Worm (Caenorhabditis elegans): Measurements from ENCODE around the gene srx-17.

DNA sequence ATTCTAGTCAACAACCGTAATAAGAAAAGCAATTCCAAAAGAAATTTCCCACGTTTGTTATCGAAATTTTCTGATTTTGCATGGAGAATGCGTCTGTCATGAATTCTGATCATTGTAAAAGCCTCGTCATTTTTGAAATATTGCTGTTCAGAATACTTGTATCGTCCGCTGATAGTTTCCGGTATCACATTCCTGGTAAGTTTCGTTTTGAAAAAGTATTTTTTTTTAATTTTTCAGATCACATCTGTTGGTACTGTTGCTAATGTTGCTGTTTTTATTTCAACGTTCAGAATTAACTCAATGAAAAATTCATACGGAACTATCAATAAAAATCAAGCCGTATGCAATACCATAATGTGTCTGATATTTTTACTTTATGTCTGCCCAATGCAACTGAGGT, at the start of gene srx-17:
- TF ChIP-seq fkh-10 (GFP tag; optimal IDR thresholded peaks at IDR 0.05) (no peak), gmeb-2 (tag; optimal IDR thresholded peaks at IDR 0.05) (no peak)

Measured in whole organism, late embryonic.